Fruit fly (Drosophila melanogaster) whole organism: ENCODE results near the gene CG7536.

Experiments
- Dll ChIP-seq: fragments of >200 bp; optimal IDR thresholded peaks from 2 replicates; lab custom pipeline; 2017
- EcR ChIP-seq, 2 experiments: fragments of >200 bp; optimal IDR thresholded peaks; 2 replicates each; lab custom pipeline; 2017; ENCODE audit warnings: missing biosample characterization in 2 of 2, missing genetic modification characterization in 2 of 2, missing genetic modification reagents in 2 of 2
- psq ChIP-seq: fragments of >200 bp; optimal IDR thresholded peaks from 2 replicates; lab custom pipeline; 2017

dm6 chrX:18091159-18091676 lies 2.9 kb upstream of the CG7536 start, which contains the start of gene scu:
- no peak for TF ChIP-seq Dll (lab: Kevin White, UChicago)
- no peak for TF ChIP-seq psq
- TF ChIP-seq EcR (GFP tag; optimal IDR thresholded peaks at IDR 0.05; lab: Kevin White, UChicago), result no peak
